Worm (Caenorhabditis elegans) whole organism, midembryonic: ENCODE data around the gene Y66A7A.7.
A peak's percentile ranks its signal among the peaks of the same experiment; 100 is the strongest.

ENCODE experiments used
- T22C8.4 ChIP-seq: fragments of 200-800 bp; sonication (Bioruptor generic); IDR thresholded peaks from 2 replicates; pipeline ENCODE4 v1.3.6; 2022; ENCODE audit warnings: missing genetic modification characterization, missing compliant biosample characterization
- cog-1 ChIP-seq: sonication (generic microtip); optimal IDR thresholded peaks from 2 replicates; lab custom pipeline; 2016; ENCODE audit warnings: missing genetic modification characterization, missing compliant biosample characterization
- flt-1 ChIP-seq: fragments of 200-800 bp; sonication (Bioruptor generic); IDR thresholded peaks from 2 replicates; pipeline ENCODE4 v1.3.6; 2022; ENCODE audit warnings: missing genetic modification characterization, missing compliant biosample characterization
- klf-2 ChIP-seq: fragments of 200-800 bp; sonication (Bioruptor generic); conservative IDR thresholded peaks from 2 replicates; pipeline ENCODE4 v1.3.6; 2022; ENCODE audit warnings: missing genetic modification reagents, missing genetic modification characterization, missing compliant biosample characterization
- med-1 ChIP-seq: sonication (generic microtip); optimal IDR thresholded peaks from 2 replicates; lab custom pipeline; 2017; ENCODE audit warnings: missing genetic modification characterization, mild to moderate bottlenecking, missing compliant biosample characterization, antibody characterized with exemption, missing genetic modification reagents; ENCODE audit not compliant: insufficient read depth
- ref-1 ChIP-seq: fragments of 200-800 bp; sonication (Bioruptor generic); conservative IDR thresholded peaks from 2 replicates; pipeline ENCODE4 v1.3.6; 2022; ENCODE audit warnings: missing genetic modification reagents, missing genetic modification characterization, missing compliant biosample characterization
- tab-1 ChIP-seq: fragments of 200-800 bp; sonication (Bioruptor generic); IDR thresholded peaks from 2 replicates; pipeline ENCODE4 v1.3.6; 2022; ENCODE audit warnings: missing genetic modification characterization, missing compliant biosample characterization
- ztf-23 ChIP-seq: fragments of 200-800 bp; sonication (Bioruptor generic); IDR thresholded peaks from 2 replicates; pipeline ENCODE4 v1.3.6; 2022; ENCODE audit warnings: missing genetic modification reagents, missing genetic modification characterization, missing compliant biosample characterization
- ztf-29 ChIP-seq: fragments of 200-800 bp; sonication (Bioruptor generic); IDR thresholded peaks from 2 replicates; pipeline ENCODE4 v1.3.6; 2022; ENCODE audit warnings: missing genetic modification reagents, missing genetic modification characterization, missing compliant biosample characterization

The Y66A7A.7 gene

ce11 chrIII:11641347-11641746 is 12.1 kb upstream of the Y66A7A.7 start:
- TF ChIP-seq ztf-29, result no peak
- no peak for TF ChIP-seq ref-1
- no peak for TF ChIP-seq ztf-23 (GFP tag; lab: Robert Waterston, UW)
- no peak for TF ChIP-seq tab-1
- no peak for TF ChIP-seq med-1
- no peak for TF ChIP-seq flt-1 (GFP tag; lab: Robert Waterston, UW)
- TF ChIP-seq klf-2 (GFP tag; lab: Robert Waterston, UW), result no peak
- no peak for TF ChIP-seq cog-1
- no peak for TF ChIP-seq T22C8.4 (GFP tag; lab: Robert Waterston, UW)

DNA sequence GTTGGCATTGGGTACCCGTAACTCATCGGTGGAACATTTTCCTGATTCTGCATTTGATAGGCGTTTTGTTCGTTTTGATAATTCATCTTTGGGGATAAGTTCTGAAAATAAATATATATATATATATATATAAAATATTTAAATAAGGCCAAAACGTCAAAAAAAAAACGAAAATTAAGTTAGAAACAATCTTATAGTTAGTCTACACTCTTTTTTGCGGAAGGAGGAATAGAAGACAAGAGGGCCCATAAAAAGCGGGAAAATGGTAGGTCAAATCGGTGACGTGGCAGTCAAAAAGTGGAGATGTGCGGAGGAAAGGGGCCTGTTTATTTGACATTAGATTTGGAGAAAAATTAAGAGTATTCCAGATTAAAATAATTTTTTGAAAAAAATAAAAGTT is 7.5 kb upstream of the Y66A7A.7 start, which contains the start of gene tbx-33:
tbx-33 (minus strand) TSS at position 101 of the 400 bp plus-strand sequence.
- TF ChIP-seq klf-2 (GFP tag; lab: Robert Waterston, UW) (no peak), tab-1 (no peak), ref-1 (no peak), cog-1 (no peak), flt-1 (GFP tag; lab: Robert Waterston, UW) (no peak), ztf-29 (no peak), T22C8.4 (GFP tag; lab: Robert Waterston, UW) (no peak), ztf-23 (GFP tag; lab: Robert Waterston, UW) (no peak), med-1 (no peak)

- TF ChIP-seq tab-1 (no peak), med-1 (no peak), ztf-23 (GFP tag; lab: Robert Waterston, UW) (no peak), ref-1 (no peak)
Measured at ce11 chrIII:11635000-11635399, 5.7 kb upstream of the Y66A7A.7 start.

ce11 chrIII:11633444-11633843 is 4.2 kb upstream of the Y66A7A.7 start:
- no peak for TF ChIP-seq T22C8.4 (GFP tag; lab: Robert Waterston, UW)
- TF ChIP-seq klf-2 (GFP tag; lab: Robert Waterston, UW), result no peak

ce11 chrIII:11632376-11632775 is 3.1 kb upstream of the Y66A7A.7 start:
- no peak for TF ChIP-seq T22C8.4 (GFP tag; lab: Robert Waterston, UW)
- no peak for TF ChIP-seq flt-1 (GFP tag; lab: Robert Waterston, UW)
- no peak for TF ChIP-seq tab-1
- TF ChIP-seq ztf-23 (GFP tag; lab: Robert Waterston, UW), result no peak
- no peak for TF ChIP-seq cog-1
- no peak for TF ChIP-seq ref-1
- no peak for TF ChIP-seq med-1
- no peak for TF ChIP-seq klf-2 (GFP tag; lab: Robert Waterston, UW)
- no peak for TF ChIP-seq ztf-29

DNA sequence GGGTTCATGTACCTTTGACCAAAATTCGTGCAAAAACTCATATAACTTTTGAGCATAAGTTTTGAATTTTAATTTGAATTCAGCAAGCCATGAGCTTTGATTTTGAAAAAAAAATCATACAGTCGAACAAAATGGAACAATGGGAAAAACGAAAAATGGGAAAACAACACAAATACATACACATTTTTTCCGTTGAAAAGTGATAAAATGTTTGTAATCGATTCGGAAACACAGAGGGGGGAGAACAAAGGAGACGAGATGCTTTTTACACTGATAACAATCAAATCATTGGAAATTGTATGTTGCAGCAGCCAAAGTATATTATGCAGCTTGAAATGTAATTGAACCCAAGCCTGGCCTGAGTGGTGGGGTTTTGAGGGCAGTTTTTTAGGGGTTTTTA is 1.9 kb upstream of the Y66A7A.7 start:
- TF ChIP-seq cog-1 (no peak), ztf-29 (no peak), med-1 (no peak)

ce11 chrIII:11627631-11628030 is 1.6 kb downstream of the Y66A7A.7 start:
- TF ChIP-seq ztf-23 (GFP tag; lab: Robert Waterston, UW), result no peak
- TF ChIP-seq klf-2 (GFP tag; lab: Robert Waterston, UW), result no peak
- no peak for TF ChIP-seq ref-1
- TF ChIP-seq ztf-29, result no peak
- TF ChIP-seq flt-1 (GFP tag; lab: Robert Waterston, UW), result no peak
- TF ChIP-seq T22C8.4 (GFP tag; lab: Robert Waterston, UW), result no peak
- no peak for TF ChIP-seq tab-1
- TF ChIP-seq med-1, result no peak
- TF ChIP-seq cog-1, result no peak

DNA sequence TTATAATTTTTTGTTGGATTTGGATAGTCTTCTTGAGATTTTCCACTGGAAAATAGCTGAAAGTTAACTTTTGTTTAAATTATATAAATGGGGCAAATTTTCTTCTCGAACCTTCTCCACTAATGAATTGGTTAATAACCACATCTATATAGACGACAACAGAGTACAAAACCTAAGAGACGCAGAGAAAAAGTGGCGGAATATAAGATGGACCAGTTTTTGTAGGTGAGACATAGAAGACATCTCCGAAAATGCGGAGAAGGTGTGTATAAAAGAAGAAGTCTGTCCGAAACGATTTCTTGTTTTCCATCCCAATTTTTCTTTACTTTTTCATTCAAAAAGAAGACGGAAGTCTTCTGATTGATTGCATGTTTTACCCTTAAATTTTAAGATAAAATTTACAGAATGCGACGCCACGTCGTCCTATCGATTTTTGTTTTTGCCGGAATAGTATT is 4.4 kb downstream of the Y66A7A.7 start, which contains the start of gene gly-8:
gly-8 (plus strand) TSS at position 405 of the 455 bp plus-strand sequence.
- no peak for TF ChIP-seq med-1
- TF ChIP-seq flt-1 (GFP tag; lab: Robert Waterston, UW), result no peak

- TF ChIP-seq flt-1 (GFP tag; lab: Robert Waterston, UW), result no peak
- TF ChIP-seq tab-1, result no peak
- TF ChIP-seq ztf-29, result no peak
- no peak for TF ChIP-seq T22C8.4 (GFP tag; lab: Robert Waterston, UW)
- no peak for TF ChIP-seq cog-1
- no peak for TF ChIP-seq med-1
- TF ChIP-seq ref-1, result no peak
- no peak for TF ChIP-seq klf-2 (GFP tag; lab: Robert Waterston, UW)
- no peak for TF ChIP-seq ztf-23 (GFP tag; lab: Robert Waterston, UW)
Measured at ce11 chrIII:11616446-11616845, 12.8 kb downstream of the Y66A7A.7 start, which contains the start of gene ceh-91. ceh-91 (plus strand) TSS chrIII:11616746.

ce11 chrIII:11615802-11616201 is 13.5 kb downstream of the Y66A7A.7 start:
- TF ChIP-seq T22C8.4 (GFP tag; lab: Robert Waterston, UW) (no peak), klf-2 (GFP tag; lab: Robert Waterston, UW) (no peak), ztf-23 (GFP tag; lab: Robert Waterston, UW) (no peak), tab-1 (no peak), ref-1 (no peak), med-1 (no peak), ztf-29 (no peak), flt-1 (GFP tag; lab: Robert Waterston, UW) (no peak), cog-1 (no peak)

DNA sequence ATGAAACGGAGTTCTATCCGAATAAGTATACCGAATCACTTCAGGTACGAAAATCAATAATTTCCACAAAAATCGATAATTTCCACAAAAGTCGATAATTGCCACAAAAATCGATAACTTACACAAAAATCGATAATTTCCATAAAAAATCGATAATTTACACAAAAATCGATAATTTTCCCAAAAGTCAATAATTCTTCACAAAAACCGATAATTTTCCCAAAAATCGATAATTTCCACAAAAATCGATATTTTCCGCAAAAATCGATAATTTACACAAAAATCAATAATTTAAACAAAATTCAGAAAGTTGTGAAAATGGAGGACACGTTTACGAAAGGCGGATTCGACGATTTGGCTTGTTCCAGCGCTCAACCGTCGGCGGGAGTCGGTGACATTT is 14.4 kb downstream of the Y66A7A.7 start:
- TF ChIP-seq flt-1 (GFP tag; lab: Robert Waterston, UW) (no peak), T22C8.4 (GFP tag; lab: Robert Waterston, UW) (peak; percentile 99)

DNA sequence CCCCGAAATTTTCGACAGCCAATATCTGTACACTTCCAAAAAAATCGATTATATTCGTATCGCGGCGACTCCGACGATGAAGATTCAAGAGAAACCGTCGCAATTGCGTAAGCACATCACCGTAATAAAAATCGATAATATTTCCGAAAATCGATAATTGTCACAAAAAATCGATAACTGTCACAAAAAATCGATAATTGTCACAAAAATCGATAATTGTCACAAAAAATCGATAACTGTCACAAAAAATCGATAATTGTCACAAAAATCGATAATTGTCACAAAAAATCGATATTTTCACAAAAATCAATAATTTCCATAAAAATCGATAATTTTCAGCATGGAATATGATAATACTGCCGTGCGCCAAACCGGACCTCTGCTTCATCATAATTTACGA is 14.9 kb downstream of the Y66A7A.7 start:
- peak; percentile 99 for TF ChIP-seq T22C8.4 (GFP tag; lab: Robert Waterston, UW)
